Worm (Caenorhabditis elegans) whole organism, L4 larva: ENCODE measurements around the gene srx-104.

Experiments
- ceh-44 ChIP-seq: fragments of 200-800 bp; sonication (Bioruptor generic); IDR thresholded peaks from 2 replicates; pipeline ENCODE4 v1.3.6; 2022; ENCODE audit warnings: missing genetic modification reagents, missing genetic modification characterization, missing compliant biosample characterization
- ceh-62 ChIP-seq: sonication (generic microtip); optimal IDR thresholded peaks from 2 replicates; lab custom pipeline; 2017; ENCODE audit warnings: missing biosample characterization, missing genetic modification characterization
- ceh-82 ChIP-seq: sonication (generic microtip); optimal IDR thresholded peaks from 2 replicates; lab custom pipeline; 2017; ENCODE audit warnings: missing biosample characterization, missing genetic modification characterization
- dve-1 ChIP-seq: sonication (generic microtip); optimal IDR thresholded peaks from 2 replicates; lab custom pipeline; 2017; ENCODE audit warnings: antibody characterized with exemption, mild to moderate bottlenecking, missing genetic modification characterization, missing compliant biosample characterization; ENCODE audit not compliant: insufficient read depth
- mdt-29 ChIP-seq: fragments of 200-800 bp; sonication (Bioruptor generic); IDR thresholded peaks from 2 replicates; pipeline ENCODE4 v1.3.6; 2022; ENCODE audit warnings: missing genetic modification reagents, missing genetic modification characterization, missing compliant biosample characterization
- nhr-28 ChIP-seq: fragments of 150-350 bp; optimal IDR thresholded peaks from 2 replicates; lab custom pipeline; 2014; ENCODE audit warnings: missing biosample characterization, missing genetic modification characterization
- nhr-76 ChIP-seq: fragments of 150-350 bp; optimal IDR thresholded peaks from 2 replicates; lab custom pipeline; 2014; ENCODE audit warnings: missing biosample characterization, missing genetic modification characterization
- unc-130 ChIP-seq: sonication (generic microtip); optimal IDR thresholded peaks from 2 replicates; lab custom pipeline; 2016; ENCODE audit warnings: missing genetic modification reagents, missing genetic modification characterization, missing compliant biosample characterization
- unc-39 ChIP-seq: sonication (generic microtip); optimal IDR thresholded peaks from 2 replicates; lab custom pipeline; 2017; ENCODE audit warnings: missing biosample characterization, missing genetic modification characterization
- unc-62 ChIP-seq, 3 experiments: fragments of 150-350 bp in 1 of 3; sonication (generic microtip); optimal IDR thresholded peaks in 2 of 3; peaks in 1 of 3; 1 replicate in 1 of 3; 2 replicates in 2 of 3; lab custom pipeline; 2014 to 2017; ENCODE audit warnings: missing biosample characterization in 3 of 3, missing genetic modification characterization in 3 of 3, missing genetic modification reagents in 3 of 3, missing genotype in 1 of 3

ce11 chrII:3673493-3673892, 26.0 kb downstream of the srx-104 start, which contains the start of gene sea-1:
- no peak for TF ChIP-seq nhr-76 (tag; lab: Kevin White, UChicago)
- no peak for TF ChIP-seq unc-130 (GFP tag; lab: Kevin White, UChicago)
- no peak for TF ChIP-seq nhr-28 (tag; lab: Kevin White, UChicago)
- no peak for TF ChIP-seq ceh-62 (tag; lab: Kevin White, UChicago)
- TF ChIP-seq unc-39 (tag; lab: Kevin White, UChicago): no peak
- TF ChIP-seq mdt-29: no peak
- TF ChIP-seq unc-62 (GFP tag; optimal IDR thresholded peaks at IDR 0.05 in 1 of 2; lab: Kevin White, UChicago): no peak
- TF ChIP-seq unc-62 (tag; optimal IDR thresholded peaks at IDR 0.05; lab: Kevin White, UChicago): no peak
- TF ChIP-seq dve-1 (tag; lab: Kevin White, UChicago): no peak
- no peak for TF ChIP-seq ceh-44 (GFP tag; lab: Robert Waterston, UW)
- TF ChIP-seq ceh-82 (tag; lab: Kevin White, UChicago): no peak
